Worm (Caenorhabditis elegans) whole organism, L1 larva: ENCODE results near the gene pha-4.

ENCODE experiments used
- C04F5.9 ChIP-seq: sonication (generic microtip); optimal IDR thresholded peaks from 2 replicates; lab custom pipeline; 2016; ENCODE audit warnings: missing genetic modification characterization, missing compliant biosample characterization
- C34B4.2 ChIP-seq: sonication (generic microtip); optimal IDR thresholded peaks from 2 replicates; lab custom pipeline; 2017; ENCODE audit warnings: mild to moderate bottlenecking, missing genetic modification characterization, missing compliant biosample characterization
- F16B12.6 ChIP-seq: fragments of 150-350 bp; optimal IDR thresholded peaks from 2 replicates; lab custom pipeline; 2014; ENCODE audit warnings: missing biosample characterization, missing genetic modification characterization
- Y116A8C.19 ChIP-seq: sonication (generic microtip); optimal IDR thresholded peaks from 2 replicates; lab custom pipeline; 2016; ENCODE audit warnings: missing compliant biosample characterization, missing genetic modification characterization, borderline replicate concordance
- aha-1 ChIP-seq: fragments of 150-350 bp; optimal IDR thresholded peaks from 2 replicates; lab custom pipeline; 2014; ENCODE audit warnings: missing biosample characterization, missing genetic modification characterization
- aly-2 ChIP-seq: fragments of 150-350 bp; optimal IDR thresholded peaks from 2 replicates; lab custom pipeline; 2014; ENCODE audit warnings: missing biosample characterization, missing genetic modification characterization
- ama-1 ChIP-seq: fragments of 150-350 bp; optimal IDR thresholded peaks from 2 replicates; lab custom pipeline; 2014
- blmp-1 ChIP-seq: fragments of 150-350 bp; optimal IDR thresholded peaks from 2 replicates; lab custom pipeline; 2014; ENCODE audit warnings: missing biosample characterization, missing genetic modification characterization
- ceh-63 ChIP-seq: fragments of 200-800 bp; sonication (Bioruptor generic); optimal IDR thresholded peaks from 2 replicates; lab custom pipeline; 2018; ENCODE audit warnings: mild to moderate bottlenecking, missing genetic modification characterization, missing compliant biosample characterization
- ceh-90 ChIP-seq: sonication (generic microtip); optimal IDR thresholded peaks from 2 replicates; lab custom pipeline; 2016; ENCODE audit warnings: missing genetic modification characterization, missing compliant biosample characterization
- ces-1 ChIP-seq: fragments of 150-350 bp; optimal IDR thresholded peaks from 2 replicates; lab custom pipeline; 2014; ENCODE audit warnings: missing biosample characterization, missing genetic modification reagents, missing genetic modification characterization
- dpl-1 ChIP-seq, 3 experiments: fragments of 150-350 bp in 2 of 3; sonication (generic microtip) in 1 of 3; optimal IDR thresholded peaks; 2 replicates each; lab custom pipeline; 2014 to 2017; ENCODE audit warnings: missing biosample characterization in 3 of 3, missing genetic modification characterization in 3 of 3, missing genetic modification reagents in 3 of 3
- dsc-1 ChIP-seq: sonication (generic microtip); optimal IDR thresholded peaks from 2 replicates; lab custom pipeline; 2016; ENCODE audit warnings: mild to moderate bottlenecking, missing genetic modification characterization, missing compliant biosample characterization
- efl-1 ChIP-seq, 4 experiments: fragments of 150-350 bp; optimal IDR thresholded peaks in 3 of 4; peaks in 1 of 4; 1 replicate in 1 of 4; 2 replicates in 3 of 4; lab custom pipeline; 2014; ENCODE audit warnings: missing biosample characterization in 2 of 4, missing genetic modification characterization in 2 of 4, missing genetic modification reagents in 2 of 4
- efl-3 ChIP-seq: fragments of 200-800 bp; sonication (Bioruptor generic); optimal IDR thresholded peaks from 2 replicates; lab custom pipeline; 2018; ENCODE audit warnings: mild to moderate bottlenecking, missing genetic modification characterization, missing compliant biosample characterization
- egl-13 ChIP-seq: sonication (generic microtip); optimal IDR thresholded peaks from 2 replicates; lab custom pipeline; 2016; ENCODE audit warnings: missing genotype, missing genetic modification reagents, missing genetic modification characterization, missing compliant biosample characterization
- egl-27 ChIP-seq, 2 experiments: fragments of 150-350 bp in 1 of 2; sonication (generic microtip); optimal IDR thresholded peaks; 3 replicates each; lab custom pipeline; 2017 to 2018; ENCODE audit warnings: missing biosample characterization in 2 of 2, missing genetic modification characterization in 2 of 2, missing genetic modification reagents in 2 of 2
- elt-3 ChIP-seq, 6 experiments: fragments of 150-350 bp in 1 of 6; sonication (generic microtip); optimal IDR thresholded peaks; 2 replicates each; lab custom pipeline; 2017 to 2018; ENCODE audit warnings: missing biosample characterization in 6 of 6, missing genetic modification characterization in 6 of 6, inconsistent platforms in 1 of 6
- fkh-10 ChIP-seq: sonication (generic microtip); optimal IDR thresholded peaks from 2 replicates; lab custom pipeline; 2017; ENCODE audit warnings: missing biosample characterization, missing genetic modification reagents, missing genetic modification characterization
- fkh-4 ChIP-seq: sonication (generic microtip); optimal IDR thresholded peaks from 2 replicates; lab custom pipeline; 2016; ENCODE audit warnings: missing compliant biosample characterization, missing genetic modification characterization, borderline replicate concordance
- fkh-8 ChIP-seq: sonication (generic microtip); optimal IDR thresholded peaks from 2 replicates; lab custom pipeline; 2016; ENCODE audit warnings: mild to moderate bottlenecking, missing genetic modification characterization, missing compliant biosample characterization
- fos-1 ChIP-seq: fragments of 150-350 bp; optimal IDR thresholded peaks from 2 replicates; lab custom pipeline; 2014; ENCODE audit warnings: missing biosample characterization, missing genetic modification characterization
- grh-1 ChIP-seq: fragments of 200-800 bp; sonication (Bioruptor generic); IDR thresholded peaks from 2 replicates; pipeline ENCODE4 v1.3.6; 2022; ENCODE audit warnings: missing genetic modification reagents, missing genetic modification characterization, missing compliant biosample characterization
- hlh-4 ChIP-seq: sonication (generic microtip); optimal IDR thresholded peaks from 2 replicates; lab custom pipeline; 2016; ENCODE audit warnings: mild to moderate bottlenecking, missing genetic modification characterization, missing compliant biosample characterization
- hpl-2 ChIP-seq: fragments of 150-350 bp; optimal IDR thresholded peaks from 2 replicates; lab custom pipeline; 2014; ENCODE audit warnings: missing biosample characterization, missing genetic modification reagents, missing genetic modification characterization
- jun-1 ChIP-seq: fragments of 150-350 bp; optimal IDR thresholded peaks from 2 replicates; lab custom pipeline; 2014; ENCODE audit warnings: missing biosample characterization, missing genetic modification reagents, missing genetic modification characterization
- lin-14 ChIP-seq: fragments of 200-800 bp; sonication (Bioruptor generic); optimal IDR thresholded peaks from 2 replicates; lab custom pipeline; 2018; ENCODE audit warnings: mild to moderate bottlenecking, missing genetic modification characterization, moderate library complexity, missing compliant biosample characterization
- lin-15B ChIP-seq: fragments of 150-350 bp; sonication (generic microtip); optimal IDR thresholded peaks from 3 replicates; lab custom pipeline; 2014; ENCODE audit warnings: missing biosample characterization, missing genetic modification characterization
- lin-39 ChIP-seq: fragments of 150-350 bp; optimal IDR thresholded peaks from 2 replicates; lab custom pipeline; 2014; ENCODE audit warnings: missing biosample characterization, missing genetic modification reagents, missing genetic modification characterization
- mab-9 ChIP-seq: fragments of 200-800 bp; sonication (Bioruptor generic); IDR thresholded peaks from 2 replicates; pipeline ENCODE4 v1.3.6; 2022; ENCODE audit warnings: missing genetic modification reagents, missing genetic modification characterization, missing compliant biosample characterization
- mdl-1 ChIP-seq, 2 experiments: fragments of 150-350 bp; optimal IDR thresholded peaks; 2 replicates each; lab custom pipeline; 2014 to 2017; ENCODE audit warnings: missing biosample characterization in 2 of 2, missing genetic modification characterization in 2 of 2, inconsistent platforms in 1 of 2
- mef-2 ChIP-seq: fragments of 150-350 bp; optimal IDR thresholded peaks from 2 replicates; lab custom pipeline; 2014; ENCODE audit warnings: missing biosample characterization, missing genetic modification characterization
- mep-1 ChIP-seq: fragments of 150-350 bp; optimal IDR thresholded peaks from 2 replicates; lab custom pipeline; 2014; ENCODE audit warnings: missing biosample characterization, missing genetic modification characterization
- nhr-11 ChIP-seq: fragments of 150-350 bp; optimal IDR thresholded peaks from 2 replicates; lab custom pipeline; 2014; ENCODE audit warnings: missing biosample characterization, missing genetic modification characterization
- nhr-12 ChIP-seq: sonication (generic microtip); optimal IDR thresholded peaks from 2 replicates; lab custom pipeline; 2017; ENCODE audit warnings: missing biosample characterization, missing genetic modification characterization
- nhr-19 ChIP-seq: fragments of 200-800 bp; sonication (Bioruptor generic); conservative IDR thresholded peaks from 2 replicates; pipeline ENCODE4 v1.3.6; 2022; ENCODE audit warnings: missing genetic modification characterization, missing compliant biosample characterization
- nhr-28 ChIP-seq: fragments of 150-350 bp; optimal IDR thresholded peaks from 2 replicates; lab custom pipeline; 2014; ENCODE audit warnings: missing biosample characterization, missing genetic modification characterization
- nhr-47 ChIP-seq: sonication (generic microtip); optimal IDR thresholded peaks from 2 replicates; lab custom pipeline; 2016; ENCODE audit warnings: mild to moderate bottlenecking, missing genetic modification characterization, moderate library complexity, missing compliant biosample characterization
- nhr-71 ChIP-seq: sonication (generic microtip); optimal IDR thresholded peaks from 2 replicates; lab custom pipeline; 2016; ENCODE audit warnings: mild to moderate bottlenecking, missing genetic modification characterization, moderate library complexity, missing compliant biosample characterization
- nhr-77 ChIP-seq: fragments of 150-350 bp; optimal IDR thresholded peaks from 2 replicates; lab custom pipeline; 2014; ENCODE audit warnings: missing biosample characterization, missing genetic modification characterization
- nhr-85 ChIP-seq: sonication (generic microtip); peaks from one replicate; lab custom pipeline; 2016; ENCODE audit warnings: missing genetic modification characterization, inconsistent platforms, missing compliant biosample characterization
- nhr-90 ChIP-seq: sonication (generic microtip); optimal IDR thresholded peaks from 2 replicates; lab custom pipeline; 2016; ENCODE audit warnings: mild to moderate bottlenecking, missing genetic modification characterization, missing compliant biosample characterization; ENCODE audit not compliant: poor library complexity
- pqm-1 ChIP-seq: sonication (generic microtip); optimal IDR thresholded peaks from 3 replicates; lab custom pipeline; 2017; ENCODE audit warnings: missing biosample characterization, missing genetic modification characterization
- snpc-4 ChIP-seq: fragments of 150-350 bp; optimal IDR thresholded peaks from 2 replicates; lab custom pipeline; 2014; ENCODE audit warnings: missing biosample characterization, missing genetic modification characterization
- swsn-7 ChIP-seq: sonication (generic microtip); optimal IDR thresholded peaks from 2 replicates; lab custom pipeline; 2016; ENCODE audit warnings: missing genetic modification characterization, missing compliant biosample characterization
- tbx-2 ChIP-seq: sonication (generic microtip); optimal IDR thresholded peaks from 2 replicates; lab custom pipeline; 2016; ENCODE audit warnings: missing genetic modification characterization, missing compliant biosample characterization
- tlp-1 ChIP-seq: fragments of 150-350 bp; optimal IDR thresholded peaks from 2 replicates; lab custom pipeline; 2014; ENCODE audit warnings: missing biosample characterization, missing genetic modification characterization
- unc-130 ChIP-seq: fragments of 150-350 bp; optimal IDR thresholded peaks from 2 replicates; lab custom pipeline; 2017; ENCODE audit warnings: missing biosample characterization, missing genetic modification characterization, inconsistent platforms
- unc-86 ChIP-seq: sonication (generic microtip); optimal IDR thresholded peaks from 2 replicates; lab custom pipeline; 2016; ENCODE audit warnings: missing genetic modification characterization, missing compliant biosample characterization
- unc-98 ChIP-seq: fragments of 200-800 bp; sonication (Bioruptor generic); IDR thresholded peaks from 2 replicates; pipeline ENCODE4 v1.3.6; 2022; ENCODE audit warnings: missing genetic modification characterization, missing compliant biosample characterization
- vab-15 ChIP-seq: sonication (generic microtip); optimal IDR thresholded peaks from 2 replicates; lab custom pipeline; 2017; ENCODE audit warnings: missing genotype, mild to moderate bottlenecking, missing genetic modification characterization, missing compliant biosample characterization
- zip-4 ChIP-seq: fragments of 200-800 bp; sonication (Bioruptor generic); optimal IDR thresholded peaks from 2 replicates; lab custom pipeline; 2018; ENCODE audit warnings: mild to moderate bottlenecking, missing genetic modification characterization, moderate library complexity, missing compliant biosample characterization
- ztf-11 ChIP-seq, 2 experiments: sonication (generic microtip); optimal IDR thresholded peaks; 2 replicates each; lab custom pipeline; 2016 to 2017; ENCODE audit warnings: missing genetic modification characterization in 2 of 2, missing biosample characterization in 1 of 2, missing compliant biosample characterization in 1 of 2

The pha-4 gene

DNA sequence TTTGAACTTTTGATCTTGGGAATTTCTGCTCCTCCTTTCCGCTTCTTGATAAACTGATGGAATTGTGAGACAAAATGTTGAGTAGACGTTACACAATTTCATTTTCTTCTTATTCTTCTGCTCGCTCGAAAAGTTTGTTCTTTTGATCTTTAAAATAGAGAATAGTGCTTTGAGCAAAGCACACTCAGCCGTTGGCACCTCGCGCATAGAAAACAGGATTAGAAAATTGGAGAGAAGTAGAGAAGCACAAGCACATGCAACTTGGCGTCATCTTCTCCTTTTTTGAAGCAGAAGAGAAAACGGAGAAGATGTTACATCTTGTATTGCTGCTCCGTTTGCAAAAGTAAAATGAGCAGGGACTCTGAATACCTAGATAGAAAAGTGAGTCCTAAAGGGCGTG is 29.3 kb downstream of the pha-4 start (continued):
- TF ChIP-seq unc-98 (GFP tag; lab: Robert Waterston, UW) = no peak
- no peak for TF ChIP-seq unc-130
- TF ChIP-seq C34B4.2 (tag; lab: Kevin White, UChicago) = no peak
- TF ChIP-seq efl-3 = no peak
- TF ChIP-seq jun-1 (tag; lab: Kevin White, UChicago) = no peak
- TF ChIP-seq mef-2 (tag; lab: Kevin White, UChicago) = peak; percentile 52
- no peak for TF ChIP-seq nhr-77 (tag; lab: Kevin White, UChicago)
- no peak for TF ChIP-seq nhr-28 (tag; lab: Kevin White, UChicago)
- TF ChIP-seq snpc-4 (tag; lab: Kevin White, UChicago) = no peak
- no peak for TF ChIP-seq fos-1 (tag; lab: Kevin White, UChicago)
- no peak for TF ChIP-seq hlh-4
- TF ChIP-seq mab-9 (GFP tag; lab: Robert Waterston, UW) = no peak; the same call in 1 of the 2 replicates
- no peak for TF ChIP-seq F16B12.6 (tag; lab: Kevin White, UChicago)
- TF ChIP-seq fkh-4 (tag; lab: Kevin White, UChicago) = no peak
- peak; percentile 74 for TF ChIP-seq tbx-2 (tag; lab: Kevin White, UChicago)
- TF ChIP-seq ztf-11 (tag; optimal IDR thresholded peaks at IDR 0.05; lab: Kevin White, UChicago) = no peak
- TF ChIP-seq lin-39 = no peak
- no peak for TF ChIP-seq nhr-85 (tag; lab: Kevin White, UChicago)
- TF ChIP-seq efl-1 (optimal IDR thresholded peaks at IDR 0.05; lab: Kevin White, UChicago) = peak in 1 of 2 experiments; percentile 28
- TF ChIP-seq efl-1 (GFP tag; optimal IDR thresholded peaks at IDR 0.05 in 1 of 2; lab: Kevin White, UChicago) = peak in 1 of 2 experiments; percentile 9
- TF ChIP-seq grh-1 (GFP tag; lab: Robert Waterston, UW) = no peak
- TF ChIP-seq ces-1 = peak; percentile 84
- TF ChIP-seq ceh-63 (GFP tag; lab: Kevin White, UChicago) = no peak
- peak in 1 of 2 experiments; percentile 47 for TF ChIP-seq mdl-1 (tag; optimal IDR thresholded peaks at IDR 0.05; lab: Kevin White, UChicago)
- TF ChIP-seq fkh-8 = peak; percentile 93
- TF ChIP-seq fkh-10 = peak; percentile 97
- peak; percentile 11 for TF ChIP-seq nhr-11 (tag; lab: Kevin White, UChicago)
- no peak for TF ChIP-seq tlp-1 (tag; lab: Kevin White, UChicago)
- TF ChIP-seq nhr-47 (tag; lab: Kevin White, UChicago) = peak; percentile 80
- TF ChIP-seq aly-2 (tag; lab: Kevin White, UChicago) = peak; percentile 27
- peak; percentile 83 for TF ChIP-seq nhr-19
- no peak for TF ChIP-seq blmp-1 (tag; lab: Kevin White, UChicago)
- TF ChIP-seq mep-1 = peak; percentile 56
- TF ChIP-seq lin-14 (GFP tag; lab: Kevin White, UChicago) = peak; percentile 93
- peak; percentile 56 for TF ChIP-seq egl-13 (tag; lab: Kevin White, UChicago)
- no peak for TF ChIP-seq C04F5.9
- peak; percentile 57 for TF ChIP-seq dsc-1 (tag; lab: Kevin White, UChicago)
- no peak for TF ChIP-seq nhr-12 (tag; lab: Kevin White, UChicago)
- TF ChIP-seq Y116A8C.19 (tag; lab: Kevin White, UChicago) = no peak
- no peak for TF ChIP-seq hpl-2 (GFP tag; lab: Kevin White, UChicago)
- TF ChIP-seq elt-3 (tag; optimal IDR thresholded peaks at IDR 0.05; lab: Kevin White, UChicago) = no peak
- TF ChIP-seq vab-15 (tag; lab: Kevin White, UChicago) = no peak
- TF ChIP-seq unc-86 = peak; percentile 73
- peak; percentile 91 for TF ChIP-seq nhr-71 (tag; lab: Kevin White, UChicago)
- TF ChIP-seq zip-4 = no peak
- TF ChIP-seq egl-27 (tag; optimal IDR thresholded peaks at IDR 0.05; lab: Kevin White, UChicago) = no peak
- no peak for TF ChIP-seq lin-15B (tag; lab: Kevin White, UChicago)
- TF ChIP-seq dpl-1 (GFP tag; optimal IDR thresholded peaks at IDR 0.05; lab: Kevin White, UChicago) = peak in 1 of 3 experiments; percentile 38
- no peak for TF ChIP-seq pqm-1 (tag; lab: Kevin White, UChicago)
- no peak for TF ChIP-seq aha-1 (tag; lab: Kevin White, UChicago)
- peak; percentile 72 for TF ChIP-seq swsn-7 (tag; lab: Kevin White, UChicago)
- no peak for TF ChIP-seq nhr-90 (tag; lab: Kevin White, UChicago)
- TF ChIP-seq ceh-90 (tag; lab: Kevin White, UChicago) = no peak
- peak; percentile 30 for TF ChIP-seq ama-1 (lab: Kevin White, UChicago)
